Fruit fly (Drosophila melanogaster) whole organism, embryonic: ENCODE data around the gene Sox100B.

Experiments
- Bgb ChIP-seq: fragments of 200-800 bp; sonication (Bioruptor generic); IDR thresholded peaks from 2 replicates; pipeline ENCODE4 v1.3.6; 2022; ENCODE audit warnings: missing biosample characterization, missing genetic modification characterization; ENCODE audit not compliant: partially characterized antibody
- Blimp-1 ChIP-seq: fragments of 200-800 bp; sonication (Bioruptor generic); optimal IDR thresholded peaks from 3 replicates; lab custom pipeline; 2018; ENCODE audit warnings: missing biosample characterization, missing genetic modification characterization, mild to moderate bottlenecking, moderate library complexity, missing genetic modification reagents
- CG11093 ChIP-seq: fragments of 200-800 bp; sonication (Bioruptor generic); IDR thresholded peaks from 3 replicates; pipeline ENCODE4 v1.3.6; 2022; ENCODE audit warnings: missing biosample characterization, missing genetic modification characterization
- CG11504 ChIP-seq: fragments of 200-800 bp; sonication (Bioruptor generic); optimal IDR thresholded peaks from 3 replicates; lab custom pipeline; 2019; ENCODE audit warnings: missing biosample characterization, mild to moderate bottlenecking, missing genetic modification characterization, moderate library complexity
- CG11560 ChIP-seq: fragments of 200-800 bp; sonication (Bioruptor generic); IDR thresholded peaks from 3 replicates; pipeline ENCODE4 v1.3.6; 2022; ENCODE audit warnings: missing biosample characterization, missing genetic modification characterization
- CG11696 ChIP-seq: fragments of 200-800 bp; sonication (Bioruptor generic); IDR thresholded peaks from 2 replicates; pipeline ENCODE4 v1.3.6; 2022; ENCODE audit warnings: missing biosample characterization, missing genetic modification characterization
- CG13123 ChIP-seq: fragments of 200-800 bp; sonication (Bioruptor generic); optimal IDR thresholded peaks from 2 replicates; lab custom pipeline; 2016; ENCODE audit warnings: missing biosample characterization, missing genetic modification characterization
- CG14965 ChIP-seq: fragments of 200-800 bp; sonication (Bioruptor generic); optimal IDR thresholded peaks from 2 replicates; lab custom pipeline; 2016; ENCODE audit warnings: missing biosample characterization, missing genetic modification characterization, borderline replicate concordance
- CG15696 ChIP-seq: fragments of 200-800 bp; sonication (Bioruptor generic); optimal IDR thresholded peaks from 2 replicates; lab custom pipeline; 2019; ENCODE audit warnings: missing biosample characterization, mild to moderate bottlenecking, missing genetic modification characterization, moderate library complexity
- CG17385 ChIP-seq: fragments of 200-800 bp; sonication (Bioruptor generic); optimal IDR thresholded peaks from 3 replicates; lab custom pipeline; 2018; ENCODE audit warnings: missing biosample characterization, mild to moderate bottlenecking, missing genetic modification characterization
- CG18764 ChIP-seq: fragments of 200-800 bp; sonication (Bioruptor generic); optimal IDR thresholded peaks from 3 replicates; lab custom pipeline; 2016; ENCODE audit warnings: missing biosample characterization, missing genetic modification characterization
- CG2129 ChIP-seq: fragments of 200-800 bp; sonication (Bioruptor generic); IDR thresholded peaks from 2 replicates; pipeline ENCODE4 v1.3.6; 2022; ENCODE audit warnings: missing biosample characterization, missing genetic modification characterization; ENCODE audit not compliant: partially characterized antibody
- CG30020 ChIP-seq: fragments of 200-800 bp; optimal IDR thresholded peaks from 2 replicates; lab custom pipeline; 2019; ENCODE audit warnings: missing biosample characterization, mild to moderate bottlenecking, missing genetic modification characterization, moderate library complexity
- CG34224 ChIP-seq: fragments of 200-800 bp; sonication (Bioruptor generic); IDR thresholded peaks from 3 replicates; pipeline ENCODE4 v1.3.6; 2022; ENCODE audit warnings: missing biosample characterization, missing genetic modification characterization; ENCODE audit not compliant: partially characterized antibody
- CG3726 ChIP-seq: fragments of 200-800 bp; sonication (Bioruptor generic); IDR thresholded peaks from 3 replicates; pipeline ENCODE4, ENCODE4 v1.3.6; 2022; ENCODE audit warnings: missing biosample characterization, missing genetic modification characterization
- CG4424 ChIP-seq: fragments of 200-800 bp; sonication (Bioruptor generic); optimal IDR thresholded peaks from 3 replicates; lab custom pipeline; 2016; ENCODE audit warnings: missing biosample characterization, missing genetic modification characterization
- CG6689 ChIP-seq: fragments of 200-800 bp; sonication (Bioruptor generic); IDR thresholded peaks from 2 replicates; pipeline ENCODE4 v1.3.6; 2022; ENCODE audit warnings: missing biosample characterization, missing genetic modification characterization
- CG9727 ChIP-seq: fragments of 200-800 bp; sonication (Bioruptor generic); optimal IDR thresholded peaks from 3 replicates; lab custom pipeline; 2017; ENCODE audit warnings: missing biosample characterization, mild to moderate bottlenecking, missing genetic modification characterization
- CHES-1-like ChIP-seq: fragments of 200-800 bp; sonication (Bioruptor generic); optimal IDR thresholded peaks from 2 replicates; lab custom pipeline; 2016; ENCODE audit warnings: missing biosample characterization, missing genetic modification characterization
- CTCF ChIP-seq: fragments of 200-800 bp; sonication (Bioruptor generic); optimal IDR thresholded peaks from 2 replicates; lab custom pipeline; 2017; ENCODE audit warnings: missing biosample characterization, mild to moderate bottlenecking, missing genetic modification characterization, moderate library complexity
- D19A ChIP-seq: fragments of 200-800 bp; optimal IDR thresholded peaks from 3 replicates; lab custom pipeline; 2019; ENCODE audit warnings: missing biosample characterization, mild to moderate bottlenecking, missing genetic modification characterization, moderate library complexity
- Deaf1 ChIP-seq: fragments of 200-800 bp; optimal IDR thresholded peaks from 3 replicates; lab custom pipeline; 2019; ENCODE audit warnings: missing biosample characterization, mild to moderate bottlenecking, missing genetic modification characterization, moderate library complexity
- Dp ChIP-seq: fragments of 200-800 bp; sonication (Bioruptor generic); optimal IDR thresholded peaks from 2 replicates; lab custom pipeline; 2018; ENCODE audit warnings: missing biosample characterization, mild to moderate bottlenecking, missing genetic modification characterization, moderate library complexity
- Gug ChIP-seq: fragments of 200-800 bp; sonication (Bioruptor generic); IDR thresholded peaks from 4 replicates; pipeline ENCODE4 v1.3.6; 2022; ENCODE audit warnings: missing biosample characterization, missing genetic modification characterization
- HHEX ChIP-seq: fragments of 200-800 bp; sonication (Bioruptor generic); optimal IDR thresholded peaks from 3 replicates; lab custom pipeline; 2017; ENCODE audit warnings: missing biosample characterization, mild to moderate bottlenecking, missing genetic modification characterization, missing genetic modification reagents
- Hey ChIP-seq: fragments of 200-800 bp; sonication (Bioruptor generic); optimal IDR thresholded peaks from 3 replicates; lab custom pipeline; 2018; ENCODE audit warnings: missing biosample characterization, mild to moderate bottlenecking, missing genetic modification characterization
- Hr51 ChIP-seq, 2 experiments: fragments of 200-800 bp; sonication (Bioruptor generic); optimal IDR thresholded peaks; 2 replicates in 1 of 2; 3 replicates in 1 of 2; lab custom pipeline; 2016 to 2018; ENCODE audit warnings: missing biosample characterization in 2 of 2, missing genetic modification characterization in 2 of 2, mild to moderate bottlenecking in 1 of 2, moderate library complexity in 1 of 2
- Mad ChIP-seq: fragments of 200-800 bp; sonication (Bioruptor generic); optimal IDR thresholded peaks from 2 replicates; lab custom pipeline; 2016; ENCODE audit warnings: missing biosample characterization, missing genetic modification characterization
- Max ChIP-seq: fragments of 200-800 bp; sonication (Bioruptor generic); optimal IDR thresholded peaks from 2 replicates; lab custom pipeline; 2016; ENCODE audit warnings: missing biosample characterization, mild to moderate bottlenecking, missing genetic modification characterization
- Opbp ChIP-seq: fragments of 200-800 bp; sonication (Bioruptor generic); IDR thresholded peaks from 3 replicates; pipeline ENCODE4 v1.3.6; 2022; ENCODE audit warnings: missing biosample characterization, missing genetic modification characterization; ENCODE audit not compliant: partially characterized antibody
- Side ChIP-seq: fragments of 200-800 bp; sonication (Bioruptor generic); optimal IDR thresholded peaks from 2 replicates; lab custom pipeline; 2016; ENCODE audit warnings: missing biosample characterization, missing genetic modification characterization
- Trl ChIP-seq, 3 experiments: fragments of >200 bp in 2 of 3; fragments of 200-800 bp in 1 of 3; sonication (Bioruptor generic) in 1 of 3; optimal IDR thresholded peaks; 2 replicates in 1 of 3; 3 replicates in 2 of 3; lab custom pipeline; 2016 to 2017; ENCODE audit warnings: missing biosample characterization in 1 of 3, missing genetic modification characterization in 1 of 3
- ab ChIP-seq: fragments of 200-800 bp; sonication (Bioruptor generic); optimal IDR thresholded peaks from 2 replicates; lab custom pipeline; 2016; ENCODE audit warnings: missing biosample characterization, missing genetic modification characterization
- bsh ChIP-seq, 2 experiments: fragments of 200-800 bp; sonication (Bioruptor generic); optimal IDR thresholded peaks; 2 replicates each; lab custom pipeline; 2017 to 2018; ENCODE audit warnings: mild to moderate bottlenecking in 2 of 2, missing biosample characterization in 2 of 2, missing genetic modification characterization in 2 of 2, moderate library complexity in 1 of 2
- btn ChIP-seq: fragments of 200-800 bp; sonication (Bioruptor generic); optimal IDR thresholded peaks from 2 replicates; lab custom pipeline; 2016; ENCODE audit warnings: missing biosample characterization, missing genetic modification characterization
- cas ChIP-seq: fragments of 200-800 bp; sonication (Bioruptor generic); IDR thresholded peaks from 2 replicates; pipeline ENCODE4 v1.3.6; 2022; ENCODE audit warnings: missing biosample characterization, missing genetic modification characterization
- dpn ChIP-seq, 2 experiments: fragments of 200-800 bp; sonication (Bioruptor generic); optimal IDR thresholded peaks; 3 replicates each; lab custom pipeline; 2016; ENCODE audit warnings: missing biosample characterization in 2 of 2, missing genetic modification characterization in 2 of 2
- fd3F ChIP-seq: fragments of 200-800 bp; sonication (Bioruptor generic); optimal IDR thresholded peaks from 2 replicates; lab custom pipeline; 2018; ENCODE audit warnings: missing biosample characterization, mild to moderate bottlenecking, missing genetic modification characterization, moderate library complexity
- jumu ChIP-seq: fragments of 200-800 bp; sonication (Bioruptor generic); optimal IDR thresholded peaks from 3 replicates; lab custom pipeline; 2016; ENCODE audit warnings: missing biosample characterization, missing genetic modification characterization
- mld ChIP-seq: fragments of 200-800 bp; sonication (Bioruptor generic); IDR thresholded peaks from 3 replicates; pipeline ENCODE4 v1.3.6; 2022; ENCODE audit warnings: missing biosample characterization, missing genetic modification characterization; ENCODE audit not compliant: partially characterized antibody
- pfk ChIP-seq: fragments of 200-800 bp; sonication (Bioruptor generic); optimal IDR thresholded peaks from 2 replicates; lab custom pipeline; 2018; ENCODE audit warnings: missing biosample characterization, mild to moderate bottlenecking, missing genetic modification characterization, moderate library complexity
- stwl ChIP-seq: fragments of 200-800 bp; sonication (Bioruptor generic); optimal IDR thresholded peaks from 3 replicates; lab custom pipeline; 2018; ENCODE audit warnings: missing biosample characterization, mild to moderate bottlenecking, missing genetic modification characterization, moderate library complexity
- tap ChIP-seq: fragments of 200-800 bp; optimal IDR thresholded peaks from 3 replicates; lab custom pipeline; 2019; ENCODE audit warnings: missing biosample characterization, mild to moderate bottlenecking, missing genetic modification characterization, moderate library complexity
- tio ChIP-seq: fragments of 200-800 bp; sonication (Bioruptor generic); optimal IDR thresholded peaks from 2 replicates; lab custom pipeline; 2017; ENCODE audit warnings: missing biosample characterization, missing genetic modification characterization, inconsistent platforms
- tna ChIP-seq: fragments of 200-800 bp; sonication (Bioruptor generic); IDR thresholded peaks from 2 replicates; pipeline ENCODE4 v1.3.6; 2022; ENCODE audit warnings: missing biosample characterization, missing genetic modification characterization; ENCODE audit not compliant: partially characterized antibody
- trh ChIP-seq: fragments of 200-800 bp; sonication (Bioruptor generic); optimal IDR thresholded peaks from 2 replicates; lab custom pipeline; 2016; ENCODE audit warnings: missing biosample characterization, missing genetic modification characterization
- zfh1 ChIP-seq: fragments of 200-800 bp; sonication (Bioruptor generic); IDR thresholded peaks from 3 replicates; pipeline ENCODE4 v1.3.6; 2022; ENCODE audit warnings: missing biosample characterization, missing genetic modification characterization

The Sox100B gene

DNA sequence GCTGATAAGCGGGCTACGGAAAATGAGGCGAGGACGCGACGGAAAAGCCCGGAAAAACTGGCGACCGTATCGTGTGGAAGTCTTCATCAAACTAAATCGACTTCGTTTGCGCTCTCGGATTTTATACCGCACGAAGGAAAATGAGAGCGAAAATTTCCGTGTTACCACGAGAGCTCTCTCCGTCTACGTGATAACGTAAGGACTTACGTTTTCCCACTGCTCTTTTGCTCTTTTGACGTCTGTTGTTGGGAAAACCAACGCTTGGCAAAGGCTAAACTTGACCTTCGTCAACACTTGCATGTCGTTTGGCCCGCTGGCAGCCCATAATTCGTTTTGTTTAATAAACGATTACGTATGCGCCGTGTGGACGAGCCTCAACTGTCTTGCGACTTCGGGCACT is 32.2 kb downstream of the Sox100B start, which contains the start of gene CG11317 (continued):
- TF ChIP-seq CG2129 (GFP tag; lab: Robert Waterston, UW) (no peak), Trl (optimal IDR thresholded peaks at IDR 0.05; lab: Kevin White, UChicago) (peak; percentile 3 to 27), Trl (GFP tag; optimal IDR thresholded peaks at IDR 0.05; lab: Kevin White, UChicago) (no peak), CG11504 (tag; lab: Kevin White, UChicago) (no peak), CG11560 (tag; lab: Robert Waterston, UW) (no peak), Side (GFP tag; lab: Kevin White, UChicago) (no peak), Mad (no peak), CG9727 (GFP tag; lab: Kevin White, UChicago) (no peak), Bgb (GFP tag; lab: Robert Waterston, UW) (0 out of 2 replicates have a peak, but pooled peaks have one; percentile 10), jumu (no peak), cas (GFP tag; lab: Robert Waterston, UW) (no peak), D19A (no peak), Hey (tag; lab: Kevin White, UChicago) (no peak), CG15696 (tag; lab: Kevin White, UChicago) (no peak), CG18764 (no peak), Gug (no peak), CG3726 (GFP tag; lab: Robert Waterston, UW) (no peak), stwl (tag; lab: Kevin White, UChicago) (no peak), Hr51 (GFP tag; optimal IDR thresholded peaks at IDR 0.05; lab: Kevin White, UChicago) (peak in 1 of 2 experiments; percentile 22), zfh1 (GFP tag; lab: Robert Waterston, UW) (no peak), CG11093 (no peak), ab (GFP tag; lab: Kevin White, UChicago) (no peak), CG4424 (GFP tag; lab: Kevin White, UChicago) (no peak), CG11696 (GFP tag; lab: Robert Waterston, UW) (no peak), mld (GFP tag; lab: Robert Waterston, UW) (no peak), Dp (no peak), CHES-1-like (GFP tag; lab: Kevin White, UChicago) (no peak), CTCF (GFP tag; lab: Kevin White, UChicago) (no peak), Deaf1 (tag; lab: Kevin White, UChicago) (peak; percentile 88), CG6689 (GFP tag; lab: Robert Waterston, UW) (no peak), bsh (GFP tag; optimal IDR thresholded peaks at IDR 0.05; lab: Kevin White, UChicago) (no peak), tio (GFP tag; lab: Kevin White, UChicago) (no peak), fd3F (no peak), dpn (GFP tag; optimal IDR thresholded peaks at IDR 0.05; lab: Kevin White, UChicago) (no peak)

DNA sequence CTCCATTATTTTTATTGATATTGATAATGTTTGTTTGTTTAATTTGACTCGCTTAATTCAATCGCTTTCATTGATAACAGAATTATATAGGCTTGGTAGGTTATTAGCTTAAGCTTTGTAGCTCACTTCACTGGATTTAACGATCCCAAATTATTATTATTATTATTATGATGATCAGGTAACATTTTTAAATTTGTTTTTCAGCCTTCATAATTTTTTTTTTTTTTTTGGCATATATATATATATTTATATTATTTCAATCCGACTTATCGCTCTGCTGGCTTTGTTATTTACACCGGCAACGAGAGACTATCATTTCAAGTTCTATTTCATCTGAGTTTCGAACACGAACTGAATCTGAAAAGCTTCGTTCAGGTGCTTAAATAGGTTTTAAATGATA is 36.0 kb downstream of the Sox100B start, which contains the start of gene CG15553:
CG15553 (minus strand) TSS at position 101 of the 400 bp plus-strand sequence.
- TF ChIP-seq Max (GFP tag; lab: Kevin White, UChicago) (no peak), tna (GFP tag; lab: Robert Waterston, UW) (no peak), btn (GFP tag; lab: Kevin White, UChicago) (no peak), trh (no peak), HHEX (no peak), Hr51 (GFP tag; optimal IDR thresholded peaks at IDR 0.05; lab: Kevin White, UChicago) (no peak), CG34224 (GFP tag; lab: Robert Waterston, UW) (no peak), Blimp-1 (GFP tag; lab: Kevin White, UChicago) (no peak), CG14965 (no peak), pfk (GFP tag; lab: Kevin White, UChicago) (no peak), CG13123 (GFP tag; lab: Kevin White, UChicago) (no peak), Opbp (GFP tag; lab: Robert Waterston, UW) (no peak), CG30020 (tag; lab: Kevin White, UChicago) (no peak), CG17385 (GFP tag; lab: Kevin White, UChicago) (no peak), tap (tag; lab: Kevin White, UChicago) (no peak)
